Worm (Caenorhabditis elegans): ENCODE results near the gene math-20.
"Not testable (repeated sequence)": the region's sequence is repeated elsewhere in the genome, so short reads cannot be mapped to it uniquely, and the experiment has no call there.

math-20 gene

DNA sequence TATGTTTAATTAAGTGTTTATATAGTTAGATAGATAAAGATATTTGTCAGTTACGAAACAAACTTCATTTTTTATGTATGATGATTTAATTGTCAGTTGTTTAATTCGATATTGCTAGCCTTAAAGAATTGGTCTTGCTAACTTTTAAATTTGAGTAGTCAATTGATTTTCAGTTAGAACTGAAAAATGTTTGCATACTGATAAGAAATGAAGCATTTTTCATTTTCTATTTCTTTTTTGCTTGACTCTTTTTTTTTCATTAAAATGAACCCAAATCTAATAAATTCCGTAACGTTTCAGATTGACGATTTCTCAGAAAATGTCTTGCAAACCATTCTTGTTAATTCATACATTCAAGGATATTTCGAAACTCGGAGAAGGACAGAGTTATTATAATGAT is at the start of gene math-20:
math-20 (plus strand) TSS at position 301 of the 400 bp plus-strand sequence.
- TF ChIP-seq hlh-4 (tag; optimal IDR thresholded peaks at IDR 0.05) (no peak), irx-1 (tag; optimal IDR thresholded peaks at IDR 0.05) (no peak), grh-1 (GFP tag; IDR thresholded peaks at IDR 0.05) (no peak), sup-37 (GFP tag; optimal IDR thresholded peaks at IDR 0.05) (no peak), fos-1 (tag; optimal IDR thresholded peaks at IDR 0.05) (no peak), dpl-1 (GFP tag; optimal IDR thresholded peaks at IDR 0.05) (no peak), xbp-1 (tag; optimal IDR thresholded peaks at IDR 0.05) (no peak), pax-3 (tag; optimal IDR thresholded peaks at IDR 0.05) (no peak), nhr-47 (tag; optimal IDR thresholded peaks at IDR 0.05) (no peak), ets-5 (GFP tag; IDR thresholded peaks at IDR 0.05) (no peak), nhr-20 (tag; optimal IDR thresholded peaks at IDR 0.05) (no peak), nhr-90 (tag; optimal IDR thresholded peaks at IDR 0.05; ENCODE audit: poor library complexity) (no peak), isw-1 (GFP tag; IDR thresholded peaks at IDR 0.05) (no peak), nhr-12 (tag; optimal IDR thresholded peaks at IDR 0.05) (no peak), Y116A8C.19 (tag; optimal IDR thresholded peaks at IDR 0.05; ENCODE audit: borderline replicate concordance) (no peak), egl-27 (tag; optimal IDR thresholded peaks at IDR 0.05) (no peak), blmp-1 (tag; optimal IDR thresholded peaks at IDR 0.05) (no peak), jun-1 (tag; optimal IDR thresholded peaks at IDR 0.05) (no peak)

DNA sequence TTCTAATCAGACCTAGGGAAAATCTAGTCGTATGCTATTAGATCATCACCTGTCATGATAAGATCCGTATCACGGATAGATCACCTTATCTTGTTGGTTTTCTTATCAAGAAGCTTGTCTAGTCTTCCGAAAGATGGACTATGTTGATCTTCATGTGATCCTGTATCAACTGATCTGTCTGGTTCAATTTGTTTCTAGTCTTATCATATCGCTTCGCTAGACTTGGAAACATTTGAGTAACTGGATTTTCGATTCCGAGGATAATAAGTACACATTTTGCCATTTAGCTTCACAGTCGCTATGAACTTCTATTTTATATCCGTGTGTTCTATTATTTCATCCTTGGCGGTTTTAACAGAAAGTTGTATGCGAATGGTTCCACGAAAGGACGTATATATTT is 47.9 kb upstream of the math-20 start, which contains the start of gene ZK250.2:
ZK250.2 (plus strand) TSS at position 301 of the 400 bp plus-strand sequence.
- TF ChIP-seq nhr-12 (tag; optimal IDR thresholded peaks at IDR 0.05); nhr-20 (tag; optimal IDR thresholded peaks at IDR 0.05); alr-1 (tag; optimal IDR thresholded peaks at IDR 0.05; ENCODE audit: borderline replicate concordance): not testable (repeated sequence)

DNA sequence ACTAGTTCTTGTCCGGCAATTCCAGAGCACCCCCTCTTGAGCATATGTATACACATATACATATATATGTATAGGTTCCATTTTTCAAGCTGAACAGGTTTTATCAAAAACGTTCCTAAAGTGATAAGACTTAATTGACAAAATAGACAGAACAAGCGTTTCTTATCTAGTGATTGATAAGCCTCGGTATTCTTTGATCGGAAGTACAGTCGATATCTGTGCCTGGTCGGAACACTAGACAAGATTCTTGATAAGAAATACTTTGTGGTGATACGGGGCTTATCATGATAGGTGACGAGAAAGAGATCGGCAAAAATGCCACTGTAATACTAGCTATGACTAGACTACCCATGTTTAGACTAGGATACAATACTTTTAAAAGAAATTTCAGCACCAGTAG is 47.2 kb upstream of the math-20 start:
- TF ChIP-seq nhr-76 (tag; optimal IDR thresholded peaks at IDR 0.05): no peak
- TF ChIP-seq C34B4.2 (tag; optimal IDR thresholded peaks at IDR 0.05): no peak
- no peak for TF ChIP-seq nhr-84 (tag; optimal IDR thresholded peaks at IDR 0.05)
- no peak for TF ChIP-seq ets-5 (GFP tag; IDR thresholded peaks at IDR 0.05)
- no peak for TF ChIP-seq lir-3 (tag; optimal IDR thresholded peaks at IDR 0.05; ENCODE audit: poor library complexity)
- peak; percentile 43 for TF ChIP-seq lin-14 (GFP tag; optimal IDR thresholded peaks at IDR 0.05)
- TF ChIP-seq elt-2 (tag; optimal IDR thresholded peaks at IDR 0.05): peak; percentile 98
- peak in 1 of 6 experiments; percentile 42 for TF ChIP-seq elt-3 (tag; optimal IDR thresholded peaks at IDR 0.05)
- peak; percentile 56 for TF ChIP-seq tlp-1 (tag; optimal IDR thresholded peaks at IDR 0.05)
- peak; percentile 56 for TF ChIP-seq pqm-1 (tag; optimal IDR thresholded peaks at IDR 0.05)
- TF ChIP-seq jun-1 (tag; optimal IDR thresholded peaks at IDR 0.05): peak; percentile 64
- TF ChIP-seq ama-1 (optimal IDR thresholded peaks at IDR 0.05): no peak

DNA sequence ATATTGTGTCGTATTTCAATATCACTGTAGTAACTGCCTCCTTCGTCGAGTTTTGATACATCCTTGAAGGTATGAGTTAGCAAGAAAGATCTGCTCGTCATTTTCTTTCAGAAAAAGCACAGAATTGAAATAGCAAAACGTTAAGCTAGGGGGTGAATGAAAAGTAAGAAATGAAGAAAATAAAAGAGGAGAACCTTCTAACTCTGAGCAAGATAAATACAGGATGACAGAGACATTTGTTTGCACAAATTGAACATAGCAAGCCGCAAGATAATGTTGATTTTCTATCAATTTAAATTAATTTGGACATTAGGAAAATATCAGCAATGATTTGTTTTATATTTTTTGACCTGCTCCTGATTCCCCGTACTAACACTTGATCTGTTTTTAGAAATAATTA is 40.8 kb upstream of the math-20 start, which contains the start of gene math-49:
math-49 (minus strand) TSS at position 101 of the 400 bp plus-strand sequence.
- not testable (repeated sequence) for TF ChIP-seq nhr-71, nhr-12, tlp-1 (tag; optimal IDR thresholded peaks at IDR 0.05)

ce11 chrII:1986979-1987378 is 9.4 kb upstream of the math-20 start, which contains the start of gene Y16E11A.4:
Gene Y16E11A.4, plus strand, starts transcription at chrII:1987279.
- TF ChIP-seq sptf-1 (tag; optimal IDR thresholded peaks at IDR 0.05) (no peak), alr-1 (tag; optimal IDR thresholded peaks at IDR 0.05; ENCODE audit: borderline replicate concordance) (no peak), lin-39 (tag; optimal IDR thresholded peaks at IDR 0.05) (no peak), sup-37 (GFP tag; optimal IDR thresholded peaks at IDR 0.05) (no peak), nhr-237 (tag; optimal IDR thresholded peaks at IDR 0.05) (no peak), lir-3 (tag; optimal IDR thresholded peaks at IDR 0.05; ENCODE audit: poor library complexity) (no peak), jun-1 (tag; optimal IDR thresholded peaks at IDR 0.05) (no peak), elt-3 (tag; optimal IDR thresholded peaks at IDR 0.05) (no peak), nhr-84 (tag; optimal IDR thresholded peaks at IDR 0.05) (no peak), lsy-2 (tag; optimal IDR thresholded peaks at IDR 0.05) (no peak), ama-1 (optimal IDR thresholded peaks at IDR 0.05) (no peak), dsc-1 (tag; optimal IDR thresholded peaks at IDR 0.05) (no peak), hpl-2 (GFP tag; optimal IDR thresholded peaks at IDR 0.05) (no peak), unc-30 (tag; optimal IDR thresholded peaks at IDR 0.05) (no peak), tlp-1 (tag; optimal IDR thresholded peaks at IDR 0.05) (no peak)
